Worm (Caenorhabditis elegans) whole organism, young adult: ENCODE measurements around the gene oac-7.

Experiments used
- B0019.2 ChIP-seq: fragments of 200-800 bp; sonication (Bioruptor generic); conservative IDR thresholded peaks from 2 replicates; pipeline ENCODE4 v1.3.6; 2022; ENCODE audit warnings: missing genetic modification reagents, missing genetic modification characterization, missing compliant biosample characterization
- B0035.1 ChIP-seq: sonication (generic microtip); optimal IDR thresholded peaks from 2 replicates; lab custom pipeline; 2016; ENCODE audit warnings: missing genetic modification characterization, mild to moderate bottlenecking, missing compliant biosample characterization, missing genotype, missing genetic modification reagents
- C06A6.2 ChIP-seq: fragments of 200-800 bp; sonication (Bioruptor generic); conservative IDR thresholded peaks from 2 replicates; pipeline ENCODE4 v1.3.6; 2022; ENCODE audit warnings: missing genetic modification characterization, missing compliant biosample characterization
- C17E4.6 ChIP-seq: fragments of 200-800 bp; sonication (Bioruptor generic); IDR thresholded peaks from 2 replicates; pipeline ENCODE4 v1.3.6; 2022; ENCODE audit warnings: missing genetic modification reagents, missing genetic modification characterization, missing compliant biosample characterization
- D2030.7 ChIP-seq: fragments of 200-800 bp; sonication (Bioruptor generic); IDR thresholded peaks from 2 replicates; pipeline ENCODE4 v1.3.6; 2022; ENCODE audit warnings: missing genetic modification reagents, missing genetic modification characterization, missing compliant biosample characterization
- F22D6.2 ChIP-seq: sonication (generic microtip); optimal IDR thresholded peaks from 2 replicates; lab custom pipeline; 2016; ENCODE audit warnings: mild to moderate bottlenecking, missing genetic modification characterization, missing compliant biosample characterization
- F23B12.7 ChIP-seq: sonication (generic microtip); optimal IDR thresholded peaks from 2 replicates; lab custom pipeline; 2017; ENCODE audit warnings: missing genetic modification characterization, mild to moderate bottlenecking, missing compliant biosample characterization, antibody characterized with exemption, moderate library complexity; ENCODE audit not compliant: insufficient read depth
- F33H1.4 ChIP-seq: fragments of 200-800 bp; sonication (Bioruptor generic); IDR thresholded peaks from 2 replicates; pipeline ENCODE4 v1.3.6; 2022; ENCODE audit warnings: missing genetic modification reagents, missing genetic modification characterization, missing compliant biosample characterization
- T26A5.8 ChIP-seq: sonication (generic microtip); optimal IDR thresholded peaks from 2 replicates; lab custom pipeline; 2016; ENCODE audit warnings: missing genetic modification characterization, missing compliant biosample characterization
- Y56A3A.18 ChIP-seq: fragments of 200-800 bp; sonication (Bioruptor generic); IDR thresholded peaks from 2 replicates; pipeline ENCODE4 v1.3.6; 2022; ENCODE audit warnings: missing genetic modification reagents, missing genetic modification characterization, missing compliant biosample characterization
- Y67H2A.10 ChIP-seq: fragments of 200-800 bp; sonication (Bioruptor generic); conservative IDR thresholded peaks from 2 replicates; pipeline ENCODE4 v1.3.6; 2022; ENCODE audit warnings: missing genetic modification reagents, missing genetic modification characterization, missing compliant biosample characterization
- ZK185.1 ChIP-seq: sonication (generic microtip); optimal IDR thresholded peaks from 2 replicates; lab custom pipeline; 2016; ENCODE audit warnings: mild to moderate bottlenecking, missing genetic modification characterization, missing compliant biosample characterization; ENCODE audit not compliant: poor library complexity, severe bottlenecking
- aptf-2 ChIP-seq: fragments of 200-800 bp; sonication (Bioruptor generic); conservative IDR thresholded peaks from 2 replicates; pipeline ENCODE4 v1.3.6; 2022; ENCODE audit warnings: missing genetic modification reagents, missing genetic modification characterization, missing compliant biosample characterization
- aptf-3 ChIP-seq: fragments of 200-800 bp; sonication (Bioruptor generic); IDR thresholded peaks from 2 replicates; pipeline ENCODE4 v1.3.6; 2022; ENCODE audit warnings: missing genetic modification characterization, missing compliant biosample characterization
- atf-7 ChIP-seq: sonication (generic microtip); optimal IDR thresholded peaks from 2 replicates; lab custom pipeline; 2017; ENCODE audit warnings: mild to moderate bottlenecking, missing genetic modification characterization, missing compliant biosample characterization
- attf-3 ChIP-seq: fragments of 200-800 bp; sonication (Bioruptor generic); conservative IDR thresholded peaks from 2 replicates; pipeline ENCODE4 v1.3.6; 2022; ENCODE audit warnings: missing genetic modification reagents, missing genetic modification characterization, missing compliant biosample characterization
- attf-5 ChIP-seq: fragments of 200-800 bp; sonication (Bioruptor generic); optimal IDR thresholded peaks from 2 replicates; lab custom pipeline; 2018; ENCODE audit warnings: mild to moderate bottlenecking, missing genetic modification characterization, missing compliant biosample characterization
- attf-6 ChIP-seq: fragments of 200-800 bp; sonication (Bioruptor generic); IDR thresholded peaks from 2 replicates; pipeline ENCODE4 v1.3.6; 2022; ENCODE audit warnings: missing genetic modification reagents, missing genetic modification characterization, missing compliant biosample characterization
- cebp-2 ChIP-seq: fragments of 200-800 bp; sonication (Bioruptor generic); IDR thresholded peaks from 2 replicates; pipeline ENCODE4 v1.3.6; 2022; ENCODE audit warnings: missing genetic modification characterization, missing compliant biosample characterization
- ceh-40 ChIP-seq: fragments of 200-800 bp; sonication (Bioruptor generic); IDR thresholded peaks from 2 replicates; pipeline ENCODE4 v1.3.6; 2022; ENCODE audit warnings: missing genetic modification characterization, missing compliant biosample characterization
- ceh-79 ChIP-seq: sonication (generic microtip); optimal IDR thresholded peaks from 2 replicates; lab custom pipeline; 2017; ENCODE audit warnings: mild to moderate bottlenecking, missing genetic modification characterization, missing compliant biosample characterization
- die-1 ChIP-seq: sonication (generic microtip); optimal IDR thresholded peaks from 2 replicates; lab custom pipeline; 2016; ENCODE audit warnings: missing genotype, mild to moderate bottlenecking, missing genetic modification characterization, missing compliant biosample characterization
- dox-1 ChIP-seq: fragments of 200-800 bp; sonication (Bioruptor generic); IDR thresholded peaks from 2 replicates; pipeline ENCODE4 v1.3.6; 2022; ENCODE audit warnings: missing genetic modification reagents, missing genetic modification characterization, missing compliant biosample characterization
- dpl-1 ChIP-seq: fragments of 150-350 bp; optimal IDR thresholded peaks from 2 replicates; lab custom pipeline; 2014; ENCODE audit warnings: missing biosample characterization, missing genetic modification reagents, missing genetic modification characterization
- egl-18 ChIP-seq: fragments of 200-800 bp; sonication (Bioruptor generic); IDR thresholded peaks from 2 replicates; pipeline ENCODE4 v1.3.6; 2022; ENCODE audit warnings: missing genetic modification reagents, missing genetic modification characterization, missing compliant biosample characterization
- egl-44 ChIP-seq: fragments of 200-800 bp; sonication (Bioruptor generic); IDR thresholded peaks from 2 replicates; pipeline ENCODE4 v1.3.6; 2022; ENCODE audit warnings: missing genetic modification reagents, missing genetic modification characterization, missing compliant biosample characterization
- ekl-4 ChIP-seq: fragments of 200-800 bp; sonication (Bioruptor generic); IDR thresholded peaks from 2 replicates; pipeline ENCODE4 v1.3.6; 2022; ENCODE audit warnings: missing genetic modification reagents, missing genetic modification characterization, missing compliant biosample characterization
- hlh-12 ChIP-seq: sonication (generic microtip); optimal IDR thresholded peaks from 2 replicates; lab custom pipeline; 2016; ENCODE audit warnings: missing genetic modification characterization, missing compliant biosample characterization
- hlh-26 ChIP-seq: fragments of 200-800 bp; sonication (Bioruptor generic); conservative IDR thresholded peaks from 2 replicates; pipeline ENCODE4 v1.3.6; 2022; ENCODE audit warnings: missing genetic modification reagents, missing genetic modification characterization, missing compliant biosample characterization
- hmg-1.2 ChIP-seq: fragments of 200-800 bp; sonication (Bioruptor generic); IDR thresholded peaks from 2 replicates; pipeline ENCODE4 v1.3.6; 2022; ENCODE audit warnings: missing genetic modification reagents, missing genetic modification characterization, missing compliant biosample characterization
- hsf-1 ChIP-seq: fragments of 200-800 bp; sonication (Bioruptor generic); IDR thresholded peaks from 2 replicates; pipeline ENCODE4 v1.3.6; 2022; ENCODE audit warnings: missing genetic modification reagents, missing genetic modification characterization, missing compliant biosample characterization
- let-526 ChIP-seq: fragments of 200-800 bp; sonication (Bioruptor generic); IDR thresholded peaks from 2 replicates; pipeline ENCODE4 v1.3.6; 2022; ENCODE audit warnings: missing genetic modification reagents, missing genetic modification characterization, missing compliant biosample characterization
- let-607 ChIP-seq, 2 experiments: fragments of 200-800 bp in 1 of 2; sonication (Bioruptor generic) in 1 of 2; sonication (generic microtip) in 1 of 2; optimal IDR thresholded peaks; 2 replicates each; lab custom pipeline; 2016 to 2018; ENCODE audit warnings: mild to moderate bottlenecking in 2 of 2, missing compliant biosample characterization in 2 of 2, missing genetic modification characterization in 2 of 2, moderate library complexity in 2 of 2, missing genotype in 1 of 2
- lin-26 ChIP-seq: fragments of 200-800 bp; sonication (Bioruptor generic); IDR thresholded peaks from 2 replicates; pipeline ENCODE4 v1.3.6; 2022; ENCODE audit warnings: missing genetic modification reagents, missing genetic modification characterization, missing compliant biosample characterization
- lir-1 ChIP-seq: fragments of 200-800 bp; sonication (Bioruptor generic); conservative IDR thresholded peaks from 2 replicates; pipeline ENCODE4 v1.3.6; 2022; ENCODE audit warnings: missing genetic modification reagents, missing genetic modification characterization, missing compliant biosample characterization
- mcd-1 ChIP-seq: fragments of 200-800 bp; sonication (Bioruptor generic); IDR thresholded peaks from 2 replicates; pipeline ENCODE4 v1.3.6; 2022; ENCODE audit warnings: missing genetic modification reagents, missing genetic modification characterization, missing compliant biosample characterization
- mel-28 ChIP-seq: sonication (generic microtip); optimal IDR thresholded peaks from 2 replicates; lab custom pipeline; 2016; ENCODE audit warnings: borderline replicate concordance, mild to moderate bottlenecking, missing genetic modification characterization, missing compliant biosample characterization
- nfya-2 ChIP-seq: fragments of 200-800 bp; sonication (Bioruptor generic); IDR thresholded peaks from 2 replicates; pipeline ENCODE4 v1.3.6; 2022; ENCODE audit warnings: missing genetic modification reagents, missing genetic modification characterization, missing compliant biosample characterization
- nfyb-1 ChIP-seq: fragments of 200-800 bp; sonication (Bioruptor generic); IDR thresholded peaks from 2 replicates; pipeline ENCODE4 v1.3.6; 2022; ENCODE audit warnings: missing genetic modification reagents, missing genetic modification characterization, missing compliant biosample characterization
- nhr-120 ChIP-seq: fragments of 200-800 bp; sonication (Bioruptor generic); IDR thresholded peaks from 2 replicates; pipeline ENCODE4 v1.3.6; 2022; ENCODE audit warnings: missing genetic modification characterization, missing compliant biosample characterization
- nhr-27 ChIP-seq: fragments of 200-800 bp; sonication (Bioruptor generic); optimal IDR thresholded peaks from 2 replicates; lab custom pipeline; 2018; ENCODE audit warnings: mild to moderate bottlenecking, missing genetic modification characterization, moderate library complexity, missing compliant biosample characterization
- pbrm-1 ChIP-seq: fragments of 200-800 bp; sonication (Bioruptor generic); IDR thresholded peaks from 2 replicates; pipeline ENCODE4 v1.3.6; 2022; ENCODE audit warnings: missing genetic modification reagents, missing genetic modification characterization, missing compliant biosample characterization
- rcor-1 ChIP-seq: fragments of 200-800 bp; sonication (Bioruptor generic); IDR thresholded peaks from 2 replicates; pipeline ENCODE4 v1.3.6; 2022; ENCODE audit warnings: missing genetic modification reagents, missing genetic modification characterization, missing compliant biosample characterization
- sdz-38 ChIP-seq: sonication (generic microtip); optimal IDR thresholded peaks from 2 replicates; lab custom pipeline; 2016; ENCODE audit warnings: missing genotype, missing genetic modification characterization, missing compliant biosample characterization
- somi-1 ChIP-seq: fragments of 200-800 bp; sonication (Bioruptor generic); optimal IDR thresholded peaks from 2 replicates; lab custom pipeline; 2018; ENCODE audit warnings: mild to moderate bottlenecking, missing genetic modification characterization, missing compliant biosample characterization
- sptf-2 ChIP-seq: fragments of 200-800 bp; sonication (Bioruptor generic); optimal IDR thresholded peaks from 2 replicates; lab custom pipeline; 2018; ENCODE audit warnings: mild to moderate bottlenecking, missing genetic modification characterization, missing compliant biosample characterization
- zfh-2 ChIP-seq: fragments of 200-800 bp; sonication (Bioruptor generic); conservative IDR thresholded peaks from 2 replicates; pipeline ENCODE4 v1.3.6; 2022; ENCODE audit warnings: missing genetic modification reagents, missing genetic modification characterization, missing compliant biosample characterization
- ztf-22 ChIP-seq: fragments of 200-800 bp; sonication (Bioruptor generic); optimal IDR thresholded peaks from 2 replicates; lab custom pipeline; 2018; ENCODE audit warnings: mild to moderate bottlenecking, missing genetic modification characterization, moderate library complexity, missing compliant biosample characterization
- ztf-28 ChIP-seq: fragments of 200-800 bp; sonication (Bioruptor generic); IDR thresholded peaks from 2 replicates; pipeline ENCODE4 v1.3.6; 2022; ENCODE audit warnings: missing genetic modification reagents, missing genetic modification characterization, missing compliant biosample characterization

oac-7 gene

ce11 chrV:16350775-16351378 lies 41.3 kb downstream of the oac-7 start:
- no peak for TF ChIP-seq ekl-4 (GFP tag; lab: Robert Waterston, UW)
- TF ChIP-seq ztf-22 (GFP tag; lab: Kevin White, UChicago) = no peak
- no peak for TF ChIP-seq cebp-2
- TF ChIP-seq atf-7 (tag; lab: Kevin White, UChicago) = no peak
- TF ChIP-seq egl-44 (GFP tag; lab: Robert Waterston, UW) = no peak
- TF ChIP-seq ZK185.1 (tag; lab: Kevin White, UChicago) = no peak
- peak; percentile 48 for TF ChIP-seq mcd-1 (GFP tag; lab: Robert Waterston, UW)
- no peak for TF ChIP-seq aptf-3 (GFP tag; lab: Robert Waterston, UW)
- TF ChIP-seq hlh-26 (GFP tag; lab: Robert Waterston, UW) = no peak
- 0 out of 2 replicates have a peak, but pooled peaks have one; percentile 45 for TF ChIP-seq Y56A3A.18 (GFP tag; lab: Robert Waterston, UW)
- TF ChIP-seq nfyb-1 (GFP tag; lab: Robert Waterston, UW) = peak; percentile 61; the same call in 1 of the 2 replicates
- TF ChIP-seq Y67H2A.10 (GFP tag; lab: Robert Waterston, UW) = no peak
- no peak for TF ChIP-seq ceh-79
- no peak for TF ChIP-seq nfya-2 (GFP tag; lab: Robert Waterston, UW)
- peak; percentile 63; the same call in 1 of the 2 replicates for TF ChIP-seq let-526 (GFP tag; lab: Robert Waterston, UW)
- TF ChIP-seq egl-18 (GFP tag; lab: Robert Waterston, UW) = no peak
- TF ChIP-seq B0035.1 = no peak
- TF ChIP-seq attf-5 = peak; percentile 55
- TF ChIP-seq D2030.7 (GFP tag; lab: Robert Waterston, UW) = no peak
- no peak for TF ChIP-seq attf-6 (GFP tag; lab: Robert Waterston, UW)
- no peak for TF ChIP-seq rcor-1
- no peak for TF ChIP-seq F33H1.4 (GFP tag; lab: Robert Waterston, UW)
- no peak for TF ChIP-seq hsf-1 (GFP tag; lab: Robert Waterston, UW)
- TF ChIP-seq zfh-2 (GFP tag; lab: Robert Waterston, UW) = peak; percentile 92
- TF ChIP-seq let-607 (tag; optimal IDR thresholded peaks at IDR 0.05; lab: Kevin White, UChicago) = no peak
- TF ChIP-seq pbrm-1 = no peak
- TF ChIP-seq lin-26 (GFP tag; lab: Robert Waterston, UW) = no peak
- TF ChIP-seq nhr-27 = no peak
- TF ChIP-seq hlh-12 = no peak
- no peak for TF ChIP-seq B0019.2 (GFP tag; lab: Robert Waterston, UW)
- no peak for TF ChIP-seq aptf-2 (GFP tag; lab: Robert Waterston, UW)
- no peak for TF ChIP-seq somi-1
- peak; percentile 42; the same call in 1 of the 2 replicates for TF ChIP-seq dox-1
- TF ChIP-seq F22D6.2 (tag; lab: Kevin White, UChicago) = no peak
- no peak for TF ChIP-seq ceh-40 (GFP tag; lab: Robert Waterston, UW)
- TF ChIP-seq nhr-120 (GFP tag; lab: Robert Waterston, UW) = no peak
- TF ChIP-seq C06A6.2 (GFP tag; lab: Robert Waterston, UW) = no peak
- no peak for TF ChIP-seq T26A5.8 (tag; lab: Kevin White, UChicago)
- TF ChIP-seq hmg-1.2 (GFP tag; lab: Robert Waterston, UW) = peak; percentile 77
- no peak for TF ChIP-seq attf-3 (GFP tag; lab: Robert Waterston, UW)
- no peak for TF ChIP-seq sptf-2 (GFP tag; lab: Kevin White, UChicago)
- TF ChIP-seq dpl-1 (GFP tag; lab: Kevin White, UChicago) = no peak
- no peak for TF ChIP-seq sdz-38 (tag; lab: Kevin White, UChicago)
- TF ChIP-seq lir-1 (GFP tag; lab: Robert Waterston, UW) = no peak
- TF ChIP-seq C17E4.6 = no peak
- TF ChIP-seq mel-28 (tag; lab: Kevin White, UChicago) = no peak
- TF ChIP-seq die-1 (tag; lab: Kevin White, UChicago) = no peak
- TF ChIP-seq F23B12.7 (tag; lab: Kevin White, UChicago) = no peak
- TF ChIP-seq ztf-28 (GFP tag; lab: Robert Waterston, UW) = no peak
